Worm (Caenorhabditis elegans) whole organism, young adult: ENCODE data around the gene npr-22.

Source experiments
- B0261.1 ChIP-seq: sonication (generic microtip); optimal IDR thresholded peaks from 2 replicates; lab custom pipeline; 2016; ENCODE audit warnings: mild to moderate bottlenecking, missing genetic modification characterization, moderate library complexity, missing compliant biosample characterization
- F10E7.11 ChIP-seq: sonication (generic microtip); optimal IDR thresholded peaks from 2 replicates; lab custom pipeline; 2017; ENCODE audit warnings: mild to moderate bottlenecking, missing genetic modification characterization, moderate library complexity, missing compliant biosample characterization
- F37B4.10 ChIP-seq: fragments of 200-800 bp; sonication (Bioruptor generic); IDR thresholded peaks from 2 replicates; pipeline ENCODE4 v1.3.6; 2022; ENCODE audit warnings: missing genetic modification characterization, missing compliant biosample characterization
- F55B11.4 ChIP-seq: sonication (generic microtip); optimal IDR thresholded peaks from 2 replicates; lab custom pipeline; 2016; ENCODE audit warnings: missing compliant biosample characterization, missing genetic modification characterization, borderline replicate concordance; ENCODE audit not compliant: insufficient read depth
- F57C9.4 ChIP-seq: sonication (generic microtip); optimal IDR thresholded peaks from 2 replicates; lab custom pipeline; 2017; ENCODE audit warnings: mild to moderate bottlenecking, missing genetic modification characterization, missing compliant biosample characterization
- Y56A3A.18 ChIP-seq: fragments of 200-800 bp; sonication (Bioruptor generic); IDR thresholded peaks from 2 replicates; pipeline ENCODE4 v1.3.6; 2022; ENCODE audit warnings: missing genetic modification reagents, missing genetic modification characterization, missing compliant biosample characterization
- Y67H2A.10 ChIP-seq: fragments of 200-800 bp; sonication (Bioruptor generic); conservative IDR thresholded peaks from 2 replicates; pipeline ENCODE4 v1.3.6; 2022; ENCODE audit warnings: missing genetic modification reagents, missing genetic modification characterization, missing compliant biosample characterization
- ZK185.1 ChIP-seq: sonication (generic microtip); optimal IDR thresholded peaks from 2 replicates; lab custom pipeline; 2016; ENCODE audit warnings: mild to moderate bottlenecking, missing genetic modification characterization, missing compliant biosample characterization; ENCODE audit not compliant: poor library complexity, severe bottlenecking
- aptf-3 ChIP-seq: fragments of 200-800 bp; sonication (Bioruptor generic); IDR thresholded peaks from 2 replicates; pipeline ENCODE4 v1.3.6; 2022; ENCODE audit warnings: missing genetic modification characterization, missing compliant biosample characterization
- attf-3 ChIP-seq: fragments of 200-800 bp; sonication (Bioruptor generic); conservative IDR thresholded peaks from 2 replicates; pipeline ENCODE4 v1.3.6; 2022; ENCODE audit warnings: missing genetic modification reagents, missing genetic modification characterization, missing compliant biosample characterization
- bed-2 ChIP-seq: fragments of 200-800 bp; sonication (Bioruptor generic); IDR thresholded peaks from 2 replicates; pipeline ENCODE4 v1.3.6; 2022; ENCODE audit warnings: missing genetic modification reagents, missing genetic modification characterization, missing compliant biosample characterization
- ceh-100 ChIP-seq: fragments of 200-800 bp; sonication (Bioruptor generic); IDR thresholded peaks from 2 replicates; pipeline ENCODE4 v1.3.6; 2022; ENCODE audit warnings: missing genetic modification reagents, missing genetic modification characterization, missing compliant biosample characterization
- chd-7 ChIP-seq: sonication (generic microtip); optimal IDR thresholded peaks from 2 replicates; lab custom pipeline; 2016; ENCODE audit warnings: mild to moderate bottlenecking, missing genetic modification characterization, moderate library complexity, missing compliant biosample characterization
- die-1 ChIP-seq: sonication (generic microtip); optimal IDR thresholded peaks from 2 replicates; lab custom pipeline; 2016; ENCODE audit warnings: missing genotype, mild to moderate bottlenecking, missing genetic modification characterization, missing compliant biosample characterization
- dox-1 ChIP-seq: fragments of 200-800 bp; sonication (Bioruptor generic); IDR thresholded peaks from 2 replicates; pipeline ENCODE4 v1.3.6; 2022; ENCODE audit warnings: missing genetic modification reagents, missing genetic modification characterization, missing compliant biosample characterization
- gei-17 ChIP-seq: fragments of 200-800 bp; sonication (Bioruptor generic); optimal IDR thresholded peaks from 2 replicates; lab custom pipeline; 2018; ENCODE audit warnings: mild to moderate bottlenecking, missing genetic modification characterization, missing compliant biosample characterization
- hlh-26 ChIP-seq: fragments of 200-800 bp; sonication (Bioruptor generic); conservative IDR thresholded peaks from 2 replicates; pipeline ENCODE4 v1.3.6; 2022; ENCODE audit warnings: missing genetic modification reagents, missing genetic modification characterization, missing compliant biosample characterization
- lin-40 ChIP-seq: sonication (generic microtip); optimal IDR thresholded peaks from 2 replicates; lab custom pipeline; 2016; ENCODE audit warnings: missing genetic modification characterization, mild to moderate bottlenecking, missing compliant biosample characterization, missing genotype, missing genetic modification reagents
- mcd-1 ChIP-seq: fragments of 200-800 bp; sonication (Bioruptor generic); IDR thresholded peaks from 2 replicates; pipeline ENCODE4 v1.3.6; 2022; ENCODE audit warnings: missing genetic modification reagents, missing genetic modification characterization, missing compliant biosample characterization
- nfya-2 ChIP-seq: fragments of 200-800 bp; sonication (Bioruptor generic); IDR thresholded peaks from 2 replicates; pipeline ENCODE4 v1.3.6; 2022; ENCODE audit warnings: missing genetic modification reagents, missing genetic modification characterization, missing compliant biosample characterization
- nhr-80 ChIP-seq: sonication (generic microtip); optimal IDR thresholded peaks from 2 replicates; lab custom pipeline; 2016; ENCODE audit warnings: missing genetic modification characterization, missing compliant biosample characterization
- pbrm-1 ChIP-seq: fragments of 200-800 bp; sonication (Bioruptor generic); IDR thresholded peaks from 2 replicates; pipeline ENCODE4 v1.3.6; 2022; ENCODE audit warnings: missing genetic modification reagents, missing genetic modification characterization, missing compliant biosample characterization
- pha-4 ChIP-seq: fragments of 150-350 bp; sonication (generic microtip); optimal IDR thresholded peaks from 2 replicates; lab custom pipeline; 2014; ENCODE audit warnings: missing biosample characterization, missing genetic modification reagents, missing genetic modification characterization
- rcor-1 ChIP-seq: fragments of 200-800 bp; sonication (Bioruptor generic); IDR thresholded peaks from 2 replicates; pipeline ENCODE4 v1.3.6; 2022; ENCODE audit warnings: missing genetic modification reagents, missing genetic modification characterization, missing compliant biosample characterization
- repo-1 ChIP-seq: sonication (generic microtip); optimal IDR thresholded peaks from 2 replicates; lab custom pipeline; 2017; ENCODE audit warnings: mild to moderate bottlenecking, missing genetic modification characterization, missing compliant biosample characterization
- snpc-1.3 ChIP-seq: sonication (generic microtip); optimal IDR thresholded peaks from 2 replicates; lab custom pipeline; 2017; ENCODE audit warnings: missing genetic modification characterization, mild to moderate bottlenecking, missing compliant biosample characterization, antibody characterized with exemption, moderate library complexity, missing genotype, missing genetic modification reagents; ENCODE audit not compliant: insufficient read depth
- snpc-3.4 ChIP-seq: sonication (generic microtip); optimal IDR thresholded peaks from 2 replicates; lab custom pipeline; 2017; ENCODE audit warnings: missing genetic modification characterization, mild to moderate bottlenecking, missing compliant biosample characterization, antibody characterized with exemption, moderate library complexity, missing genotype, missing genetic modification reagents
- snpc-4 ChIP-seq, 5 experiments: fragments of 150-350 bp in 1 of 5; sonication (generic microtip) in 4 of 5; optimal IDR thresholded peaks; 2 replicates each; lab custom pipeline; 2014 to 2018; ENCODE audit warnings: missing genetic modification characterization in 5 of 5, missing biosample characterization in 3 of 5, antibody characterized with exemption in 2 of 5, mild to moderate bottlenecking in 2 of 5, missing compliant biosample characterization in 2 of 5, missing genotype in 2 of 5, moderate library complexity in 2 of 5, missing genetic modification reagents in 1 of 5
- tbp1 ChIP-seq: fragments of 200-800 bp; sonication (Bioruptor generic); optimal IDR thresholded peaks from 2 replicates; lab custom pipeline; 2018; ENCODE audit warnings: mild to moderate bottlenecking, missing genetic modification characterization, missing compliant biosample characterization
- tlf-1 ChIP-seq: fragments of 200-800 bp; sonication (Bioruptor generic); optimal IDR thresholded peaks from 2 replicates; lab custom pipeline; 2018; ENCODE audit warnings: mild to moderate bottlenecking, missing genetic modification characterization, missing compliant biosample characterization
- ztf-25 ChIP-seq: fragments of 200-800 bp; sonication (Bioruptor generic); IDR thresholded peaks from 2 replicates; pipeline ENCODE4 v1.3.6; 2022; ENCODE audit warnings: missing genetic modification reagents, missing genetic modification characterization, missing compliant biosample characterization
- ztf-26 ChIP-seq: sonication (generic microtip); optimal IDR thresholded peaks from 2 replicates; lab custom pipeline; 2017; ENCODE audit warnings: missing genetic modification characterization, missing compliant biosample characterization
- ztf-28 ChIP-seq: fragments of 200-800 bp; sonication (Bioruptor generic); IDR thresholded peaks from 2 replicates; pipeline ENCODE4 v1.3.6; 2022; ENCODE audit warnings: missing genetic modification reagents, missing genetic modification characterization, missing compliant biosample characterization
- ztf-6 ChIP-seq: fragments of 200-800 bp; sonication (Bioruptor generic); IDR thresholded peaks from 2 replicates; pipeline ENCODE4 v1.3.6; 2022; ENCODE audit warnings: missing genetic modification reagents, missing genetic modification characterization, missing compliant biosample characterization

The npr-22 gene

ce11 chrIV:8608204-8608603 is 49.0 kb downstream of the npr-22 start:
- TF ChIP-seq ztf-25 (GFP tag; lab: Robert Waterston, UW) (no peak), Y56A3A.18 (GFP tag; lab: Robert Waterston, UW) (no peak), mcd-1 (GFP tag; lab: Robert Waterston, UW) (no peak), ztf-26 (tag; lab: Kevin White, UChicago) (no peak), ztf-6 (no peak), die-1 (tag; lab: Kevin White, UChicago) (no peak), bed-2 (no peak), lin-40 (tag; lab: Kevin White, UChicago) (no peak), hlh-26 (no peak), pha-4 (no peak), nfya-2 (GFP tag; lab: Robert Waterston, UW) (no peak), dox-1 (no peak), ztf-28 (no peak), gei-17 (GFP tag; lab: Kevin White, UChicago) (no peak), Y67H2A.10 (no peak), chd-7 (tag; lab: Kevin White, UChicago) (no peak), snpc-1.3 (tag; lab: Kevin White, UChicago) (no peak), F57C9.4 (no peak), ZK185.1 (no peak)

- TF ChIP-seq aptf-3 (GFP tag; lab: Robert Waterston, UW) (no peak), ceh-100 (GFP tag; lab: Robert Waterston, UW) (no peak), F57C9.4 (no peak), ztf-28 (no peak), F55B11.4 (no peak), B0261.1 (tag; lab: Kevin White, UChicago) (no peak), snpc-4 (GFP tag; optimal IDR thresholded peaks at IDR 0.05; lab: Kevin White, UChicago) (no peak), snpc-4 (tag; optimal IDR thresholded peaks at IDR 0.05; lab: Kevin White, UChicago) (no peak), tlf-1 (GFP tag; lab: Kevin White, UChicago) (no peak), rcor-1 (GFP tag; lab: Robert Waterston, UW) (no peak), pha-4 (no peak), repo-1 (tag; lab: Kevin White, UChicago) (no peak), snpc-3.4 (tag; lab: Kevin White, UChicago) (no peak)
- TF ChIP-seq, all 124 proteins: peak for 0
Measured at ce11 chrIV:8608934-8609333, 49.7 kb downstream of the npr-22 start, which contains the start of gene F42A9.6. Gene F42A9.6, plus strand, starts transcription at chrIV:8609234.

- TF ChIP-seq nhr-80 (tag; lab: Kevin White, UChicago), result peak; percentile 81
- TF ChIP-seq pbrm-1 (GFP tag; lab: Robert Waterston, UW), result no peak
- TF ChIP-seq tbp1 (GFP tag; lab: Kevin White, UChicago), result no peak
- TF ChIP-seq F10E7.11 (tag; lab: Kevin White, UChicago), result no peak
- no peak for TF ChIP-seq attf-3 (GFP tag; lab: Robert Waterston, UW)
- TF ChIP-seq F37B4.10, result no peak
Measured at ce11 chrIV:8611886-8612542, 52.8 kb downstream of the npr-22 start, which contains the start of the genes F42A9.17 and cyp-33E2. Gene F42A9.17, minus strand, starts transcription at chrIV:8611936. Gene cyp-33E2, plus strand, starts transcription at chrIV:8612334.
